Fruit fly (Drosophila melanogaster) whole organism, embryonic: ENCODE results near the gene CG6414.

ENCODE experiments used
- Dbx ChIP-seq: fragments of 200-800 bp; sonication (Bioruptor generic); IDR thresholded peaks from 3 replicates; pipeline ENCODE4 v1.3.6; 2022; ENCODE audit warnings: missing biosample characterization, missing genetic modification characterization
- insv ChIP-seq, 2 experiments: fragments of 200-800 bp; sonication (Bioruptor generic); optimal IDR thresholded peaks; 3 replicates each; lab custom pipeline; 2016 to 2018; ENCODE audit warnings: missing biosample characterization in 2 of 2, missing genetic modification characterization in 2 of 2
- pfk ChIP-seq: fragments of 200-800 bp; sonication (Bioruptor generic); optimal IDR thresholded peaks from 2 replicates; lab custom pipeline; 2018; ENCODE audit warnings: missing biosample characterization, mild to moderate bottlenecking, missing genetic modification characterization, moderate library complexity
- shn ChIP-seq: fragments of 200-800 bp; sonication (Bioruptor generic); optimal IDR thresholded peaks from 3 replicates; lab custom pipeline; 2016; ENCODE audit warnings: missing biosample characterization, missing genetic modification characterization

DNA sequence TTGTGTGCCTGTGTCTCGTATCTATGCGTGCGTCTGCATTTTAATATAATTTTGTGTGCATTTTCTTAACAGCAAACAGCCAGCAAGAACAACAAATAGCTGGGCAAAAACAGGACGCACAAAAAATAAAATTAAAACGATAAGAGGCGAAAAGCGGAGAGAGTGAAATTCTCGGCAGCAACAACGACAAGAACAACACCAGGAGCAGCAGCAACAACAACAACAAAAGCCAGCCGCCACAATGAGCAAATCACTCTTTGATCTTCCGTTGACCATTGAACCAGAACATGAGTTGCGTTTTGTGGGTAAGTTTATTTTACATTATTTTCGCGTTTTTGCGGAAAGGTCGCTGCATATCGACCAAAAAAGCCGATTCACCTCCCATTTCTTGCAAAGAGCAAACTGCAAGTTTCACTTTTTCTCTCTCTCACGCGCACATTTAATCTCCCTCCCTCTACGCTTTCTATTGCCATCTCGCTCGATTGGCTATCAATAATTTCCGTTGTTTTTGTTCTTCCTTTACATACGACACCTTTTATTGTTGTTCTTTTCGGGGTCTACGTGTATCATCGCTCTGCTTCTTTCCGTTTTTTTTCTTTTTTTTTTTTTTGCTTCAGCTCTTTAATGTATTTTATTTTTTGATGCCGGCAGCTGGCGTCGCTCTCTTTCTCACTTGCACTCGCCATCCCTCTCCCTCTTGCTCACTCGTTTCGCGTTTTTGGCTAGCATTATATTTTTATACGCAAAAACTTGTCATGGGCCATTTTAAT lies 21.6 kb downstream of the CG6414 start:
- no peak for TF ChIP-seq insv (GFP tag; optimal IDR thresholded peaks at IDR 0.05; lab: Kevin White, UChicago)
- no peak for TF ChIP-seq Dbx (GFP tag; lab: Robert Waterston, UW)
- TF ChIP-seq shn (GFP tag; lab: Kevin White, UChicago): no peak
- TF ChIP-seq pfk: no peak
